Worm (Caenorhabditis elegans) whole organism, L1 larva: ENCODE data around the gene Y105C5A.12.
A peak's percentile ranks its signal among the peaks of the same experiment; 100 is the strongest.
"Not testable (repeated sequence)": the region's sequence is repeated elsewhere in the genome, so short reads cannot be mapped to it uniquely, and the experiment has no call there.

Source experiments
- C04F5.9 ChIP-seq: sonication (generic microtip); optimal IDR thresholded peaks from 2 replicates; lab custom pipeline; 2016; ENCODE audit warnings: missing genetic modification characterization, missing compliant biosample characterization
- C16A3.4 ChIP-seq: fragments of 150-350 bp; optimal IDR thresholded peaks from 2 replicates; lab custom pipeline; 2014; ENCODE audit warnings: missing biosample characterization, missing genetic modification characterization
- C34B4.2 ChIP-seq: sonication (generic microtip); optimal IDR thresholded peaks from 2 replicates; lab custom pipeline; 2017; ENCODE audit warnings: mild to moderate bottlenecking, missing genetic modification characterization, missing compliant biosample characterization
- ama-1 ChIP-seq: fragments of 150-350 bp; optimal IDR thresholded peaks from 2 replicates; lab custom pipeline; 2014
- ceh-90 ChIP-seq: sonication (generic microtip); optimal IDR thresholded peaks from 2 replicates; lab custom pipeline; 2016; ENCODE audit warnings: missing genetic modification characterization, missing compliant biosample characterization
- dpl-1 ChIP-seq, 3 experiments: fragments of 150-350 bp in 2 of 3; sonication (generic microtip) in 1 of 3; optimal IDR thresholded peaks; 2 replicates each; lab custom pipeline; 2014 to 2017; ENCODE audit warnings: missing biosample characterization in 3 of 3, missing genetic modification characterization in 3 of 3, missing genetic modification reagents in 3 of 3
- efl-1 ChIP-seq, 4 experiments: fragments of 150-350 bp; optimal IDR thresholded peaks in 3 of 4; peaks in 1 of 4; 1 replicate in 1 of 4; 2 replicates in 3 of 4; lab custom pipeline; 2014; ENCODE audit warnings: missing biosample characterization in 2 of 4, missing genetic modification characterization in 2 of 4, missing genetic modification reagents in 2 of 4
- efl-3 ChIP-seq: fragments of 200-800 bp; sonication (Bioruptor generic); optimal IDR thresholded peaks from 2 replicates; lab custom pipeline; 2018; ENCODE audit warnings: mild to moderate bottlenecking, missing genetic modification characterization, missing compliant biosample characterization
- egl-13 ChIP-seq: sonication (generic microtip); optimal IDR thresholded peaks from 2 replicates; lab custom pipeline; 2016; ENCODE audit warnings: missing genotype, missing genetic modification reagents, missing genetic modification characterization, missing compliant biosample characterization
- elt-2 ChIP-seq: sonication (generic microtip); optimal IDR thresholded peaks from 2 replicates; lab custom pipeline; 2016; ENCODE audit warnings: missing genetic modification characterization, mild to moderate bottlenecking, inconsistent platforms, missing compliant biosample characterization, missing genetic modification reagents
- fkh-4 ChIP-seq: sonication (generic microtip); optimal IDR thresholded peaks from 2 replicates; lab custom pipeline; 2016; ENCODE audit warnings: missing compliant biosample characterization, missing genetic modification characterization, borderline replicate concordance
- fkh-8 ChIP-seq: sonication (generic microtip); optimal IDR thresholded peaks from 2 replicates; lab custom pipeline; 2016; ENCODE audit warnings: mild to moderate bottlenecking, missing genetic modification characterization, missing compliant biosample characterization
- hlh-17 ChIP-seq: fragments of 200-800 bp; sonication (Bioruptor generic); optimal IDR thresholded peaks from 2 replicates; lab custom pipeline; 2018; ENCODE audit warnings: missing genetic modification characterization, mild to moderate bottlenecking, missing compliant biosample characterization, moderate library complexity, borderline replicate concordance
- hlh-4 ChIP-seq: sonication (generic microtip); optimal IDR thresholded peaks from 2 replicates; lab custom pipeline; 2016; ENCODE audit warnings: mild to moderate bottlenecking, missing genetic modification characterization, missing compliant biosample characterization
- hpl-2 ChIP-seq: fragments of 150-350 bp; optimal IDR thresholded peaks from 2 replicates; lab custom pipeline; 2014; ENCODE audit warnings: missing biosample characterization, missing genetic modification reagents, missing genetic modification characterization
- irx-1 ChIP-seq: sonication (generic microtip); optimal IDR thresholded peaks from 2 replicates; lab custom pipeline; 2016; ENCODE audit warnings: missing genetic modification characterization, missing compliant biosample characterization
- jun-1 ChIP-seq: fragments of 150-350 bp; optimal IDR thresholded peaks from 2 replicates; lab custom pipeline; 2014; ENCODE audit warnings: missing biosample characterization, missing genetic modification reagents, missing genetic modification characterization
- lir-3 ChIP-seq: sonication (generic microtip); optimal IDR thresholded peaks from 2 replicates; lab custom pipeline; 2016; ENCODE audit warnings: mild to moderate bottlenecking, missing genetic modification characterization, moderate library complexity, missing compliant biosample characterization; ENCODE audit not compliant: poor library complexity
- mab-9 ChIP-seq: fragments of 200-800 bp; sonication (Bioruptor generic); IDR thresholded peaks from 2 replicates; pipeline ENCODE4 v1.3.6; 2022; ENCODE audit warnings: missing genetic modification reagents, missing genetic modification characterization, missing compliant biosample characterization
- mef-2 ChIP-seq: fragments of 150-350 bp; optimal IDR thresholded peaks from 2 replicates; lab custom pipeline; 2014; ENCODE audit warnings: missing biosample characterization, missing genetic modification characterization
- nhr-11 ChIP-seq: fragments of 150-350 bp; optimal IDR thresholded peaks from 2 replicates; lab custom pipeline; 2014; ENCODE audit warnings: missing biosample characterization, missing genetic modification characterization
- nhr-20 ChIP-seq: sonication (generic microtip); optimal IDR thresholded peaks from 2 replicates; lab custom pipeline; 2016; ENCODE audit warnings: mild to moderate bottlenecking, missing genetic modification characterization, missing compliant biosample characterization
- nhr-237 ChIP-seq: fragments of 150-350 bp; optimal IDR thresholded peaks from 2 replicates; lab custom pipeline; 2014; ENCODE audit warnings: missing biosample characterization, missing genetic modification characterization
- nhr-47 ChIP-seq: sonication (generic microtip); optimal IDR thresholded peaks from 2 replicates; lab custom pipeline; 2016; ENCODE audit warnings: mild to moderate bottlenecking, missing genetic modification characterization, moderate library complexity, missing compliant biosample characterization
- nhr-71 ChIP-seq: sonication (generic microtip); optimal IDR thresholded peaks from 2 replicates; lab custom pipeline; 2016; ENCODE audit warnings: mild to moderate bottlenecking, missing genetic modification characterization, moderate library complexity, missing compliant biosample characterization
- nhr-84 ChIP-seq: sonication (generic microtip); optimal IDR thresholded peaks from 2 replicates; lab custom pipeline; 2017; ENCODE audit warnings: missing biosample characterization, missing genetic modification characterization
- nhr-90 ChIP-seq: sonication (generic microtip); optimal IDR thresholded peaks from 2 replicates; lab custom pipeline; 2016; ENCODE audit warnings: mild to moderate bottlenecking, missing genetic modification characterization, missing compliant biosample characterization; ENCODE audit not compliant: poor library complexity
- pag-3 ChIP-seq: sonication (generic microtip); optimal IDR thresholded peaks from 2 replicates; lab custom pipeline; 2017; ENCODE audit warnings: missing genetic modification characterization, mild to moderate bottlenecking, missing compliant biosample characterization, antibody characterized with exemption, borderline replicate concordance; ENCODE audit not compliant: insufficient read depth
- pax-3 ChIP-seq: fragments of 200-800 bp; sonication (Bioruptor generic); optimal IDR thresholded peaks from 2 replicates; lab custom pipeline; 2018; ENCODE audit warnings: mild to moderate bottlenecking, missing genetic modification characterization, moderate library complexity, missing compliant biosample characterization
- pqm-1 ChIP-seq: sonication (generic microtip); optimal IDR thresholded peaks from 3 replicates; lab custom pipeline; 2017; ENCODE audit warnings: missing biosample characterization, missing genetic modification characterization
- rnt-1 ChIP-seq: sonication (generic microtip); optimal IDR thresholded peaks from 2 replicates; lab custom pipeline; 2016; ENCODE audit warnings: mild to moderate bottlenecking, missing genetic modification characterization, moderate library complexity, missing compliant biosample characterization
- skn-1 ChIP-seq: fragments of 150-350 bp; optimal IDR thresholded peaks from 2 replicates; lab custom pipeline; 2014; ENCODE audit warnings: missing biosample characterization, missing genetic modification characterization
- snu-23 ChIP-seq: sonication (generic microtip); optimal IDR thresholded peaks from 2 replicates; lab custom pipeline; 2016; ENCODE audit warnings: missing genetic modification characterization, missing compliant biosample characterization
- sox-4 ChIP-seq: sonication (generic microtip); optimal IDR thresholded peaks from 2 replicates; lab custom pipeline; 2016; ENCODE audit warnings: missing genetic modification characterization, missing compliant biosample characterization
- sup-37 ChIP-seq: fragments of 200-800 bp; sonication (Bioruptor generic); optimal IDR thresholded peaks from 2 replicates; lab custom pipeline; 2018; ENCODE audit warnings: mild to moderate bottlenecking, missing genetic modification characterization, missing compliant biosample characterization
- tlp-1 ChIP-seq: fragments of 150-350 bp; optimal IDR thresholded peaks from 2 replicates; lab custom pipeline; 2014; ENCODE audit warnings: missing biosample characterization, missing genetic modification characterization
- unc-98 ChIP-seq: fragments of 200-800 bp; sonication (Bioruptor generic); IDR thresholded peaks from 2 replicates; pipeline ENCODE4 v1.3.6; 2022; ENCODE audit warnings: missing genetic modification characterization, missing compliant biosample characterization
- xbp-1 ChIP-seq: sonication (generic microtip); optimal IDR thresholded peaks from 2 replicates; lab custom pipeline; 2016; ENCODE audit warnings: missing genetic modification characterization, missing compliant biosample characterization
- zag-1 ChIP-seq: fragments of 150-350 bp; optimal IDR thresholded peaks from 2 replicates; lab custom pipeline; 2014; ENCODE audit warnings: missing biosample characterization, missing genetic modification characterization

Y105C5A.12 gene

ce11 chrIV:15606396-15606795, 35.2 kb downstream of the Y105C5A.12 start:
- TF ChIP-seq nhr-90 (tag; lab: Kevin White, UChicago) (no peak), ceh-90 (tag; lab: Kevin White, UChicago) (no peak), C16A3.4 (no peak), dpl-1 (GFP tag; optimal IDR thresholded peaks at IDR 0.05; lab: Kevin White, UChicago) (no peak), unc-98 (GFP tag; lab: Robert Waterston, UW) (no peak), rnt-1 (tag; lab: Kevin White, UChicago) (no peak), hlh-4 (no peak), jun-1 (tag; lab: Kevin White, UChicago) (no peak), egl-13 (tag; lab: Kevin White, UChicago) (no peak), lir-3 (tag; lab: Kevin White, UChicago) (no peak)

ce11 chrIV:15604194-15604593, 37.4 kb downstream of the Y105C5A.12 start:
- TF ChIP-seq skn-1 (tag; lab: Kevin White, UChicago) (no peak), sup-37 (GFP tag; lab: Kevin White, UChicago) (no peak), efl-3 (GFP tag; lab: Kevin White, UChicago) (no peak), nhr-47 (tag; lab: Kevin White, UChicago) (no peak), C34B4.2 (tag; lab: Kevin White, UChicago) (no peak), hlh-17 (GFP tag; lab: Kevin White, UChicago) (no peak), fkh-4 (no peak), hpl-2 (GFP tag; lab: Kevin White, UChicago) (no peak), xbp-1 (tag; lab: Kevin White, UChicago) (no peak), nhr-84 (tag; lab: Kevin White, UChicago) (no peak), nhr-71 (tag; lab: Kevin White, UChicago) (no peak), mef-2 (tag; lab: Kevin White, UChicago) (no peak), tlp-1 (tag; lab: Kevin White, UChicago) (no peak), ceh-90 (tag; lab: Kevin White, UChicago) (no peak), snu-23 (GFP tag; lab: Kevin White, UChicago) (no peak)

- TF ChIP-seq nhr-11 (tag; lab: Kevin White, UChicago); irx-1; sox-4: not testable (repeated sequence)
- TF ChIP-seq, all 84 proteins: peak for 0; not testable (repeated sequence) for 84
Observed at ce11 chrIV:15594935-15595620, 46.5 kb downstream of the Y105C5A.12 start, which contains the start of the genes pqn-78 and pqn-79. TSS of gene pqn-78 (minus strand) at chrIV:15595035. TSS of gene pqn-79 (plus strand) at chrIV:15595570.

ce11 chrIV:15593078-15593477, 48.5 kb downstream of the Y105C5A.12 start:
- TF ChIP-seq zag-1, result no peak
- no peak for TF ChIP-seq mef-2 (tag; lab: Kevin White, UChicago)
- TF ChIP-seq irx-1, result no peak
- peak; percentile 2 for TF ChIP-seq elt-2 (tag; lab: Kevin White, UChicago)

ce11 chrIV:15591975-15592374, 49.6 kb downstream of the Y105C5A.12 start:
- TF ChIP-seq efl-1 (optimal IDR thresholded peaks at IDR 0.05; lab: Kevin White, UChicago) (no peak), efl-1 (GFP tag; optimal IDR thresholded peaks at IDR 0.05 in 1 of 2; lab: Kevin White, UChicago) (no peak), nhr-237 (tag; lab: Kevin White, UChicago) (no peak), pag-3 (tag; lab: Kevin White, UChicago) (no peak), ama-1 (no peak), zag-1 (no peak), pax-3 (tag; lab: Kevin White, UChicago) (no peak), C04F5.9 (tag; lab: Kevin White, UChicago) (no peak), nhr-84 (tag; lab: Kevin White, UChicago) (no peak), mab-9 (no peak), lir-3 (tag; lab: Kevin White, UChicago) (no peak), tlp-1 (tag; lab: Kevin White, UChicago) (no peak), nhr-20 (tag; lab: Kevin White, UChicago) (no peak), efl-3 (GFP tag; lab: Kevin White, UChicago) (no peak), egl-13 (tag; lab: Kevin White, UChicago) (no peak), pqm-1 (tag; lab: Kevin White, UChicago) (no peak), fkh-8 (tag; lab: Kevin White, UChicago) (no peak), nhr-71 (tag; lab: Kevin White, UChicago) (no peak), hpl-2 (GFP tag; lab: Kevin White, UChicago) (no peak)
- TF ChIP-seq, all 84 proteins: peak for 0
